Worm (Caenorhabditis elegans): Measurements from ENCODE around the gene wrt-3.

The wrt-3 gene

ce11 chrIV:9447209-9447608, 30.0 kb downstream of the wrt-3 start, which contains the start of gene hsp-12.6:
Gene hsp-12.6, minus strand, starts transcription at chrIV:9447228.
- TF ChIP-seq unc-62 (GFP tag; optimal IDR thresholded peaks at IDR 0.05): no peak

ce11 chrIV:9445407-9445806, 31.8 kb downstream of the wrt-3 start, which contains the start of gene hsp-12.3:
Gene hsp-12.3, minus strand, starts transcription at chrIV:9445507.
- no peak for TF ChIP-seq unc-62 (GFP tag; optimal IDR thresholded peaks at IDR 0.05)

DNA sequence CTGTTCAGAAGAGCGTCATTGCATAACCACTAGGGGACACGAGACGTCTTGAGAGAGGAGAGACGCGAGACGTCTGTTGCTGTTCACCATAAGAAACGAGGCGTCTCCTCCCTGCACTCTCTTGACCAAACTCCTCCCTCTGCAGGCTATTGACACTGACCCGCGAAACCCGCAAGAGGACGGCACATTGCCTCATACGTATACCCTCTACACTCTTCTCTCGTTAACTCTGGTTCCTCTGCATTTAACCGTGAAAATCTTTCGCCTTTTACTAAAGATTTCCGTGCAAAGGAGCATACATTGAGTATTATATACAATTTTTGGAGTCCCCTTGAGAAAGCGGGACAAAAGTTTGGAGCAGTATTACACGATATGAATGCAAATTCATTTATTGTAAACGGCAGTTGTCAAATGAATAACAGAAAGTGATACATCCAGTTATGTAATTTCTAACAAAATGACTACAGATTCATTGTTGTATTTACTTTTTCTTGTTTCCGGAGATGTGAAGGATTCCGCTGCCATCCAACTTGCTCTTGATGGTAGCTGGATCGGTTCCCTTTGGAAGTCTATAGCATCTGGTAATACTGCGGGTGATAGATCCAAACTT, 32.7 kb downstream of the wrt-3 start:
- TF ChIP-seq unc-62 (GFP tag; optimal IDR thresholded peaks at IDR 0.05): no peak

DNA sequence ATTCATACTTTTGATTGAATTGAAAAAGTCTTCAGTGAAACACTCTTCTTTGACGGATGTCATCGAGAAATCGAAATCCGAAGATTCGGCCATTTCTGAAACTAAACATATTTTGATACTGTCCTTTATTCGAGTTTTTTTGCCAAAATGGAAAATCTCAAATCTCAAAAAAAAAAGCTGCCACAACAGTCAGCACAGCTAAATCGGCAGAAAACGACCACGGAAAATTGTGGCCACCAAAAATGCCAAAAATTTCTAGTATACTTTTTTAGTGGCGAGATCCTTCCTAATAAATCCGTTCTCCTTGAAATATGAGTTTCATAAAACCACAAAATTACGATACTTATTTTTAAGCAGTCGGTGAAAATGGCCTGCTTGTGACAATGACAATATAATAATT, 33.3 kb downstream of the wrt-3 start, which contains the start of gene F38E11.9:
TSS of gene F38E11.9 (minus strand) at position 101 of the 400 bp plus-strand sequence.
- TF ChIP-seq unc-62 (GFP tag; optimal IDR thresholded peaks at IDR 0.05): no peak

DNA sequence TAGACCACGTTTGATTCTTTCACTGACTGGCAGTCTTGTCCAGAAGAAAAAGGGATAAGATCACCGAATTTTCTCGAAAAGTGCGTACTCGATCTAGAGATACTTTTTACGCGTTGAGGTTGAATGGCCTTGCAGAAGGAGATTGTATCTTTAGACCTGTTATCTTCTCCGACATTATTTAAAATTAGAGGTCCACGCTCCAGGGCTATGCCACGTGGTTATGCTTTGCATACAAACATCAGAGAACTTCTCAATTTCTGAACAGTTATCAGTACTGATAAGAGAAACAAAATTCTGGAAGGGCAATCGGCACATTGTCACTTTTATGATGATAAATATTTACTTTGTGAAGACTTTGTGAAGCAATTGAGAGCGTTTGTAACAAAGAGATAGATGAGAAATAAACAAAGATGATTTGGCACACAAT, 35.1 kb downstream of the wrt-3 start:
- no peak for TF ChIP-seq unc-62 (GFP tag; optimal IDR thresholded peaks at IDR 0.05)

- TF ChIP-seq unc-62 (GFP tag; optimal IDR thresholded peaks at IDR 0.05): no peak
Observed at ce11 chrIV:9441391-9441790, 35.9 kb downstream of the wrt-3 start.

- no peak for TF ChIP-seq unc-62 (GFP tag; optimal IDR thresholded peaks at IDR 0.05)
Observed at ce11 chrIV:9440880-9441336, 36.3 kb downstream of the wrt-3 start, which contains the start of gene idh-1. Gene idh-1, minus strand, starts transcription at chrIV:9441107.

- TF ChIP-seq unc-62 (GFP tag; optimal IDR thresholded peaks at IDR 0.05): no peak
Observed at ce11 chrIV:9438753-9439152, 38.5 kb downstream of the wrt-3 start.

DNA sequence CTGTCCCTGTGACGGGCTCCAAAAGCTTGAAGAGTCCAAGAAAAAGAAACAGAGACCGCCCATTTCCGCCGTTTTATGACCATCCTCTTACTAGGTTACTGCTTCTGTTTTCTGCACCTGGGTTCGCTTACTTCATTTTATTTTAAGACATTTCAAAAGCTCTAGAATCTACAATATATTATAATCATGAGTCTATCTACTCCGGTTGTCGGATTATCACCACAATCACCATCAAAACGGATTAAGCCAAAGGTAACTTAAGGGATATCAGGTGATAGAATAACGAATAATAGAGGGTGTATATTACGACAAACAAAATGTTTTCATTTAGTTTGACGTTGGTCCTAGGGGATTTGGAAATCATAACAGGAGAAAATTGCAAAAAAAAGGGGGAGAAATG, 44.9 kb downstream of the wrt-3 start:
- no peak for TF ChIP-seq unc-62 (GFP tag; optimal IDR thresholded peaks at IDR 0.05)

- TF ChIP-seq unc-62 (GFP tag; optimal IDR thresholded peaks at IDR 0.05): no peak
Observed at ce11 chrIV:9427959-9428358, 49.3 kb downstream of the wrt-3 start, which contains the start of gene F59B8.1. Gene F59B8.1, plus strand, starts transcription at chrIV:9428259.
